Worm (Caenorhabditis elegans) whole organism, early embryonic: ENCODE results near the gene C46C11.3.

ENCODE experiments used
- ama-1 ChIP-seq: fragments of 150-350 bp; optimal IDR thresholded peaks from 2 replicates; lab custom pipeline; 2014
- flt-1 ChIP-seq: fragments of 200-800 bp; sonication (Bioruptor generic); IDR thresholded peaks from 2 replicates; pipeline ENCODE4 v1.3.6; 2022; ENCODE audit warnings: missing genetic modification characterization, missing compliant biosample characterization
- tbx-37 ChIP-seq: fragments of 200-800 bp; sonication (Bioruptor generic); conservative IDR thresholded peaks from 2 replicates; pipeline ENCODE4 v1.3.6; 2022; ENCODE audit warnings: missing genetic modification reagents, missing genetic modification characterization, missing compliant biosample characterization
- tra-4 ChIP-seq: sonication (generic microtip); optimal IDR thresholded peaks from 2 replicates; lab custom pipeline; 2017; ENCODE audit warnings: missing genetic modification characterization, missing compliant biosample characterization

DNA sequence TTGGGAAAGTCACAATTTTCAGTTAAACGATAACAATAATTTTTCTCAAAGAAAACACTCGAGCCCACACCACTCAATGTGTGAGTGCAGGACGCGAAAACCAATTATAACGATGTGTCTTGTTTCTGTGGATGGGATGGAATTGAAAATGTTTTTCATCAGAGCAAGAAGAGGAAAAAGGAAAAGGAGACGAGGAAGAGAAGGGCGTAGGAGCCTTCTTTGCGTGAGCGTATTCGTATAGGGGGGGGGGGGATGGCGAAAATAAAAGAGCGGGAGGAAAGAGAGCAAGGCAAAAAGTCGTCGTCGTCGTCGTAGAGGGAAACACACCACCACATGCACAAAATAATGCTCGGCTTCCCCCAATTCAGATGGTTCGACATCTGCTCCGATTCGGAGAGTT lies 2.1 kb upstream of the C46C11.3 start:
- TF ChIP-seq tbx-37 (GFP tag; lab: Robert Waterston, UW) (no peak), ama-1 (lab: Kevin White, UChicago) (no peak), tra-4 (no peak), flt-1 (GFP tag; lab: Robert Waterston, UW) (no peak)
